Fruit fly (Drosophila melanogaster) whole organism: ENCODE data around the gene alpha-Man-IIb.

ENCODE experiments used
- CG8478 ChIP-seq: fragments of >200 bp; optimal IDR thresholded peaks from 2 replicates; lab custom pipeline; 2018; ENCODE audit warnings: inconsistent platforms
- Dll ChIP-seq: fragments of >200 bp; optimal IDR thresholded peaks from 2 replicates; lab custom pipeline; 2017
- EcR ChIP-seq, 2 experiments: fragments of >200 bp; optimal IDR thresholded peaks; 2 replicates each; lab custom pipeline; 2017; ENCODE audit warnings: missing biosample characterization in 2 of 2, missing genetic modification characterization in 2 of 2, missing genetic modification reagents in 2 of 2
- pan ChIP-seq: fragments of >200 bp; optimal IDR thresholded peaks from 2 replicates; lab custom pipeline; 2017
- psq ChIP-seq: fragments of >200 bp; optimal IDR thresholded peaks from 2 replicates; lab custom pipeline; 2017
- usp ChIP-seq: fragments of >200 bp; optimal IDR thresholded peaks from 2 replicates; lab custom pipeline; 2017; ENCODE audit warnings: missing biosample characterization, missing genetic modification characterization, mixed read lengths

alpha-Man-IIb gene

DNA sequence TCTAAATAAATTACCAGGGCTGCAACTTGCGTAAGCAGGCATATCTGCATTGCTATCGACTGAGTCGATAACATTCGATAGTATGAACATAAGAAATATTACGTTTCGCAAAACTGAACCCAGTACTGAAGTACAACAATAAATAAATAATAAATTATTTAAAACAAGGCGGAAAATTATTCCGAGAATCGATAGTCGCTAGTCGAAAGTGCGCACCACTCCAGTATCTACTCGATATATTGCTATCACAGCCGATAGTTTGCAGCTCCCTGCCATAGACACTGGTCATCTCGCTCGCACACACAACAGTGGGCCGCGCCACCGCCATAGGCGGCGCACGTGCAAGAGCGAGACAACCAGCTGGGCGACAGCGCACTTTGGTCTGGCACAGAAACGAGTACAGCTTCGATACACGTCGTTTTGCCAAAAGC, 10.7 kb upstream of the alpha-Man-IIb start, which contains the start of gene nsl1:
Gene nsl1 (plus strand): TSS at position 411 of the 431 bp plus-strand sequence.
- TF ChIP-seq psq (lab: Kevin White, UChicago) (no peak), CG8478 (peak; percentile 75)

DNA sequence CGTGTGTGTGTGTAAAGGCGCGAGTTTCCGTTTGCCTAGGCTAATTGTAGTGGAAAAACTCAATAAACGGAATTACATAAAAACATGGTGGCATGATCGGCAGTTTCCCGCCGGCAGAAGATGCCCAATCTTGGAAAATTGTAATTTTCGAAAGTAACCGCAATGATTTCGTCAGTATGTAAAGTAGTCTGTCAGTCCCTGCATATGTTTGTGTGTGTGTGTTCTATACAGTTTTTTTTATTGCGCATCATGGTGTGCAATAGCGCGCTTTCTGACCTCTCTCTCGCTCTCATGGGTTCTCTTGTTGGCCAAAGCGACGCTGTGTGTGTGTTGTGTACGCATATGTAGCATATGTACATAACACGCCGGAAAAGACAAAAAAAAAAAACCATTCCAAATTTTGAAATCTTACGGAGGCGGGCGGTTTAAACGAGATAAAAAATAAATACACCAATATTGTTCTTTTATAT, 9.8 kb upstream of the alpha-Man-IIb start:
- TF ChIP-seq pan (lab: Kevin White, UChicago) (no peak), CG8478 (peak; percentile 91), Dll (lab: Kevin White, UChicago) (no peak)

DNA sequence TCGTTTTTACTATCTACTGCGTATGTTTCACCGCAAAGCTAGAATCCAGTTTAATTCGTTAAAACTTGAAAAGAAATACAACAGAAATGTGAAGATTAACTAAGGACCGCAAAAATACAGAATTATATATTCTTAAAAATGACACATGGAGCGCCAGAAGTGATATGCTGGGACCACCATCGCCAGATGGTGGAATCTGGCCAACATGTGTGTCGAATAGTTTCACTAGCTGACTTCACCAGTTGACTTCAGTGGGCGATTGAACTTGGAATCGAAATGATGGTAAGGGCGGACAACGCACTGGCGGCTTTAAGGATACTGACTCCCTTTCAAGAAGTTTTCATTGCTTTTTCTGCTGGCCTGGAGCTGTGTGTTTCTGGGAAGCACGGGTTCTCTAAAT, 2.0 kb upstream of the alpha-Man-IIb start, which contains the start of gene CG9593:
Gene CG9593 (plus strand): TSS at position 270 of the 400 bp plus-strand sequence.
- TF ChIP-seq Dll (lab: Kevin White, UChicago) (no peak), CG8478 (no peak), pan (lab: Kevin White, UChicago) (no peak), usp (GFP tag; lab: Kevin White, UChicago) (no peak), EcR (GFP tag; optimal IDR thresholded peaks at IDR 0.05; lab: Kevin White, UChicago) (no peak), psq (lab: Kevin White, UChicago) (no peak)

dm6 chr3R:15804678-15805077, 630 bp downstream of the alpha-Man-IIb start:
- no peak for TF ChIP-seq CG8478

DNA sequence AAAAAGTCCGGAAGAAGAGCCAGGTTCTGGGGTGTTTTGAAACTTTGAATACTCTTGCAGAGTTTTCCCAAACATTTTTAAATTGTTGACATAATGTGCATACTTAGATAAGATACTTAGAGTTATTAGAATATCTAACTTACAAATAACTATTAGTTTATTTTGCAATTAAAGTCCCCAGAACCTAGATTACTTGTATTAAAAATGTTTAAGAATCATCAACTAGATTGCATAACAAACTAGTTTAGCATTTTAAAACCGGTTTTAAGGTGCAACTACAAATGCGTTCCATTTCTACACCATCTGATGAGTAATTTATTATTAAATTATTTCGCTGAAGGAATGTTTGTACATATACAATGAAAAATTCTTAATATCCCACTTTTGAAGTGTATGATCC, 2.3 kb downstream of the alpha-Man-IIb start:
- TF ChIP-seq psq (lab: Kevin White, UChicago) (no peak), Dll (lab: Kevin White, UChicago) (no peak), EcR (GFP tag; optimal IDR thresholded peaks at IDR 0.05; lab: Kevin White, UChicago) (no peak), CG8478 (no peak), usp (GFP tag; lab: Kevin White, UChicago) (no peak), pan (lab: Kevin White, UChicago) (no peak)

- TF ChIP-seq usp (GFP tag; lab: Kevin White, UChicago) = no peak
- TF ChIP-seq EcR (GFP tag; optimal IDR thresholded peaks at IDR 0.05; lab: Kevin White, UChicago) = no peak
- no peak for TF ChIP-seq CG8478
These were observed 3.3 kb downstream of the alpha-Man-IIb start for dm6 chr3R:15807306-15807705.

dm6 chr3R:15807877-15808381, 3.9 kb downstream of the alpha-Man-IIb start:
- TF ChIP-seq pan (lab: Kevin White, UChicago) (no peak), EcR (GFP tag; optimal IDR thresholded peaks at IDR 0.05; lab: Kevin White, UChicago) (no peak), CG8478 (no peak), psq (lab: Kevin White, UChicago) (no peak), usp (GFP tag; lab: Kevin White, UChicago) (no peak), Dll (lab: Kevin White, UChicago) (no peak)

DNA sequence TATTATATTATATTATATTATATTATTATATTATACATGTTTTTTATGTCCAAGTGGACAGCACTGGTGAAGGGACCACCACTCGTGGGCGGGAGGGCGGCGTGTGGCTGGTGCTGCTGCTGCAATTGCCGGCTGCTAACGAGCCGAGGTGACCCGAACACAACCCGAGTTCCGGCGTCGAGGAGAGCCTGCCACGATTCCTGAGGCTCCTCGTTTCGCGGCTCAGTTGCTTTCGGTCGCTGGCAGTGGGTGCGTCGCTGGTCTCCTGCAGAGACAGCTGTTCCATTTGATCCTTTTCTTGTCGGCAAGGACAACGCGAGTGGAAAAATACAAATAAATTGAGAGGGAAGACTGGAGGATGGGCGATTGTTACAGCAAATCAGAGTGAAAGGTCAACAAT, 6.3 kb downstream of the alpha-Man-IIb start:
- TF ChIP-seq psq (lab: Kevin White, UChicago) (no peak), Dll (lab: Kevin White, UChicago) (no peak), CG8478 (no peak), EcR (GFP tag; optimal IDR thresholded peaks at IDR 0.05; lab: Kevin White, UChicago) (no peak), pan (lab: Kevin White, UChicago) (no peak), usp (GFP tag; lab: Kevin White, UChicago) (no peak)

DNA sequence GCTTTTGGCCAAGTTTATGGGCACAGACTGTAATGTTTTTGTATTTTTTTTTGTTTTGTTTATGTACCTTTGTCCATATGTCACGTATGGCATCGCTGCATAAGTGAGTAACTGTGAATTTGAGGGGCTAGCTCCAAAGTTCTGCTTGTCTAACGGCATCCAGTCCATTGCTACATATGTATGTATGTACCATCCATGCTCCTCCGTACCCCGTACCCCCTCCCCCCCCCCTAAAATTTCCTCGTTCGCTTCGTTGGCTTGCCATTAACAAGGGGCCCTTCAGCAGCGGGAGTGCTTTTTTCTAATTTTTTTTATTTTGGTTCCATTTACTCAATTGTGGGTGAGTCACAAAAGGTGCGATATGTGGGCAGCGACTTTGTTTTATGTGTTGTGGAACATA, 10.1 kb downstream of the alpha-Man-IIb start:
- TF ChIP-seq Dll (lab: Kevin White, UChicago) = no peak
- TF ChIP-seq pan (lab: Kevin White, UChicago) = no peak
- TF ChIP-seq usp (GFP tag; lab: Kevin White, UChicago) = no peak
- TF ChIP-seq CG8478 = no peak
- TF ChIP-seq EcR (GFP tag; optimal IDR thresholded peaks at IDR 0.05; lab: Kevin White, UChicago) = no peak
- no peak for TF ChIP-seq psq (lab: Kevin White, UChicago)

dm6 chr3R:15816276-15816675, 12.2 kb downstream of the alpha-Man-IIb start:
- TF ChIP-seq pan (lab: Kevin White, UChicago) = peak; percentile 13
- TF ChIP-seq psq (lab: Kevin White, UChicago) = no peak

- no peak for TF ChIP-seq EcR (GFP tag; optimal IDR thresholded peaks at IDR 0.05; lab: Kevin White, UChicago)
- TF ChIP-seq pan (lab: Kevin White, UChicago) = no peak
- no peak for TF ChIP-seq psq (lab: Kevin White, UChicago)
- no peak for TF ChIP-seq usp (GFP tag; lab: Kevin White, UChicago)
- no peak for TF ChIP-seq Dll (lab: Kevin White, UChicago)
- TF ChIP-seq CG8478 = no peak
These were observed 21.5 kb downstream of the alpha-Man-IIb start, which contains the start of gene CG4576 for dm6 chr3R:15825521-15825920. TSS of gene CG4576 (plus strand) at chr3R:15825747.

DNA sequence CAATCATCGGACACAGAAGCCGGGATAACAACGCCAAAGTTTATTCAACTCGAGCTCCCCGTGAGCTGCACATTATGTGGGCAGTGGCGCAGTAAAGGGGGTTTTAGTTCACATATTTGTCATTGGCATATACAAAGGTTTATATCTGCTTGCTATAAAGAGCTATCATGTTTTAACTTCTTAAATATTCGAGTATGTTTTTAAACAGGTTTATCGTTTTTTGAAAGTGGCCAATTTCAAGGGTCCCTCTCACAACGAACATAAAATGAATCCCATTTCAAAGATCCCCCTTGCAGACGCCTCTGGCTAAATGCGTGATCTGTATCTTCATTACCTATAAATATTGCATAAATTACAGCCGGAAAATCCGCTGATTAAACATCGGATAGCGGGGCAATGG, 23.5 kb downstream of the alpha-Man-IIb start:
- TF ChIP-seq pan (lab: Kevin White, UChicago) = no peak
- peak in 1 of 2 experiments; percentile 52 for TF ChIP-seq EcR (GFP tag; optimal IDR thresholded peaks at IDR 0.05; lab: Kevin White, UChicago)

dm6 chr3R:15832525-15832924, 28.5 kb downstream of the alpha-Man-IIb start, which contains the start of gene rec:
TSS of gene rec (minus strand) at chr3R:15832632.
- TF ChIP-seq Dll (lab: Kevin White, UChicago) (no peak), psq (lab: Kevin White, UChicago) (no peak), EcR (GFP tag; optimal IDR thresholded peaks at IDR 0.05; lab: Kevin White, UChicago) (no peak), pan (lab: Kevin White, UChicago) (no peak), CG8478 (no peak), usp (GFP tag; lab: Kevin White, UChicago) (no peak)
